Fruit fly (Drosophila melanogaster) whole organism, embryonic: ENCODE data around the gene gry.

Source experiments
- Ada2b ChIP-seq: fragments of 200-800 bp; sonication (Bioruptor generic); IDR thresholded peaks from 2 replicates; pipeline ENCODE4 v1.3.6; 2022; ENCODE audit warnings: missing biosample characterization, missing genetic modification characterization
- Antp ChIP-seq: fragments of 200-800 bp; sonication (Bioruptor generic); optimal IDR thresholded peaks from 3 replicates; lab custom pipeline; 2016; ENCODE audit warnings: missing biosample characterization, missing genetic modification characterization
- Asciz ChIP-seq: fragments of 200-800 bp; sonication (Bioruptor generic); optimal IDR thresholded peaks from 2 replicates; lab custom pipeline; 2017; ENCODE audit warnings: missing biosample characterization, mild to moderate bottlenecking, missing genetic modification characterization, missing genetic modification reagents
- BEAF-32 ChIP-seq: fragments of 200-800 bp; sonication (Bioruptor generic); optimal IDR thresholded peaks from 3 replicates; lab custom pipeline; 2017; ENCODE audit warnings: missing biosample characterization, missing genetic modification characterization, mild to moderate bottlenecking, moderate library complexity, missing genetic modification reagents
- CG1024 ChIP-seq: fragments of 200-800 bp; sonication (Bioruptor generic); IDR thresholded peaks from 2 replicates; pipeline ENCODE4 v1.3.6; 2022; ENCODE audit warnings: missing biosample characterization, missing genetic modification characterization
- CG10267 ChIP-seq: fragments of 200-800 bp; sonication (Bioruptor generic); optimal IDR thresholded peaks from 2 replicates; lab custom pipeline; 2018; ENCODE audit warnings: missing biosample characterization, mild to moderate bottlenecking, missing genetic modification characterization, moderate library complexity
- CG10565 ChIP-seq: fragments of 200-800 bp; sonication (Bioruptor generic); optimal IDR thresholded peaks from 3 replicates; lab custom pipeline; 2016; ENCODE audit warnings: missing biosample characterization, mild to moderate bottlenecking, missing genetic modification characterization
- CG13296 ChIP-seq: fragments of 200-800 bp; sonication (Bioruptor generic); optimal IDR thresholded peaks from 3 replicates; lab custom pipeline; 2018; ENCODE audit warnings: missing biosample characterization, mild to moderate bottlenecking, missing genetic modification characterization
- CG15011 ChIP-seq: fragments of 200-800 bp; sonication (Bioruptor generic); optimal IDR thresholded peaks from 3 replicates; lab custom pipeline; 2018; ENCODE audit warnings: missing biosample characterization, mild to moderate bottlenecking, missing genetic modification characterization
- CG15514 ChIP-seq: fragments of 200-800 bp; sonication (Bioruptor generic); optimal IDR thresholded peaks from 3 replicates; lab custom pipeline; 2017; ENCODE audit warnings: missing biosample characterization, missing genetic modification characterization, mild to moderate bottlenecking, moderate library complexity, missing genetic modification reagents
- CG18262 ChIP-seq: fragments of 200-800 bp; optimal IDR thresholded peaks from 3 replicates; lab custom pipeline; 2019; ENCODE audit warnings: missing biosample characterization, mild to moderate bottlenecking, missing genetic modification characterization, moderate library complexity
- CG3407 ChIP-seq: fragments of 200-800 bp; sonication (Bioruptor generic); optimal IDR thresholded peaks from 2 replicates; lab custom pipeline; 2018; ENCODE audit warnings: missing biosample characterization, mild to moderate bottlenecking, missing genetic modification characterization
- CG3847 ChIP-seq: fragments of 200-800 bp; sonication (Bioruptor generic); IDR thresholded peaks from 2 replicates; pipeline ENCODE4 v1.3.6; 2022; ENCODE audit warnings: missing biosample characterization, missing genetic modification characterization
- CG4282 ChIP-seq: fragments of 200-800 bp; sonication (Bioruptor generic); optimal IDR thresholded peaks from 2 replicates; lab custom pipeline; 2016; ENCODE audit warnings: missing biosample characterization, missing genetic modification characterization
- CG6683 ChIP-seq: fragments of 200-800 bp; sonication (Bioruptor generic); optimal IDR thresholded peaks from 2 replicates; lab custom pipeline; 2017; ENCODE audit warnings: missing biosample characterization, mild to moderate bottlenecking, missing genetic modification characterization, missing genetic modification reagents
- CG6813 ChIP-seq: fragments of 200-800 bp; sonication (Bioruptor generic); optimal IDR thresholded peaks from 2 replicates; lab custom pipeline; 2017; ENCODE audit warnings: missing biosample characterization, missing genetic modification characterization, mild to moderate bottlenecking, moderate library complexity, missing genetic modification reagents
- CG7372 ChIP-seq: fragments of 200-800 bp; sonication (Bioruptor generic); IDR thresholded peaks from 2 replicates; pipeline ENCODE4 v1.3.6; 2022; ENCODE audit warnings: missing biosample characterization, missing genetic modification characterization
- CG8388 ChIP-seq: fragments of 200-800 bp; sonication (Bioruptor generic); optimal IDR thresholded peaks from 2 replicates; lab custom pipeline; 2019; ENCODE audit warnings: missing biosample characterization, mild to moderate bottlenecking, missing genetic modification characterization, moderate library complexity
- CTCF ChIP-seq: fragments of 200-800 bp; sonication (Bioruptor generic); optimal IDR thresholded peaks from 2 replicates; lab custom pipeline; 2017; ENCODE audit warnings: missing biosample characterization, mild to moderate bottlenecking, missing genetic modification characterization, moderate library complexity
- Dp ChIP-seq: fragments of 200-800 bp; sonication (Bioruptor generic); optimal IDR thresholded peaks from 2 replicates; lab custom pipeline; 2018; ENCODE audit warnings: missing biosample characterization, mild to moderate bottlenecking, missing genetic modification characterization, moderate library complexity
- Ets65A ChIP-seq: fragments of 200-800 bp; sonication (Bioruptor generic); peaks from one replicate; lab custom pipeline; 2016; ENCODE audit warnings: missing biosample characterization, missing genetic modification characterization
- Ets97D ChIP-seq: fragments of 200-800 bp; sonication (Bioruptor generic); optimal IDR thresholded peaks from 3 replicates; lab custom pipeline; 2016; ENCODE audit warnings: missing biosample characterization, missing genetic modification characterization
- Hmr ChIP-seq: fragments of 200-800 bp; sonication (Bioruptor generic); optimal IDR thresholded peaks from 3 replicates; lab custom pipeline; 2017; ENCODE audit warnings: mild to moderate bottlenecking, missing biosample characterization, missing genetic modification reagents, missing genetic modification characterization
- Hsf ChIP-seq: fragments of 200-800 bp; sonication (Bioruptor generic); optimal IDR thresholded peaks from 3 replicates; lab custom pipeline; 2016; ENCODE audit warnings: missing biosample characterization, missing genetic modification characterization
- MBD-R2 ChIP-seq: fragments of 200-800 bp; sonication (Bioruptor generic); IDR thresholded peaks from 2 replicates; pipeline ENCODE4 v1.3.6; 2022; ENCODE audit warnings: missing biosample characterization, missing genetic modification characterization
- Max ChIP-seq: fragments of 200-800 bp; sonication (Bioruptor generic); optimal IDR thresholded peaks from 2 replicates; lab custom pipeline; 2016; ENCODE audit warnings: missing biosample characterization, mild to moderate bottlenecking, missing genetic modification characterization
- Myb ChIP-seq: fragments of 200-800 bp; sonication (Bioruptor generic); optimal IDR thresholded peaks from 2 replicates; lab custom pipeline; 2016; ENCODE audit warnings: missing biosample characterization, missing genetic modification characterization
- NC2β ChIP-seq: fragments of 200-800 bp; sonication (Bioruptor generic); optimal IDR thresholded peaks from 2 replicates; lab custom pipeline; 2016; ENCODE audit warnings: missing biosample characterization, missing genetic modification characterization
- Nf-YC ChIP-seq: fragments of 200-800 bp; optimal IDR thresholded peaks from 3 replicates; lab custom pipeline; 2019; ENCODE audit warnings: missing biosample characterization, mild to moderate bottlenecking, missing genetic modification characterization, moderate library complexity
- Pdp1 ChIP-seq, 2 experiments: fragments of 200-800 bp; sonication (Bioruptor generic); optimal IDR thresholded peaks; 3 replicates each; lab custom pipeline; 2016; ENCODE audit warnings: missing biosample characterization in 2 of 2, missing genetic modification characterization in 2 of 2, mild to moderate bottlenecking in 1 of 2, moderate library complexity in 1 of 2
- Vsx1 ChIP-seq: fragments of 200-800 bp; sonication (Bioruptor generic); optimal IDR thresholded peaks from 2 replicates; lab custom pipeline; 2017; ENCODE audit warnings: missing biosample characterization, mild to moderate bottlenecking, missing genetic modification characterization, missing genetic modification reagents
- al ChIP-seq: fragments of 200-800 bp; sonication (Bioruptor generic); IDR thresholded peaks from 2 replicates; pipeline ENCODE4 v1.3.6; 2022; ENCODE audit warnings: missing biosample characterization, missing genetic modification characterization
- az2 ChIP-seq: fragments of 200-800 bp; sonication (Bioruptor generic); optimal IDR thresholded peaks from 3 replicates; lab custom pipeline; 2016; ENCODE audit warnings: missing biosample characterization, missing genetic modification characterization
- chn ChIP-seq: fragments of 200-800 bp; sonication (Bioruptor generic); optimal IDR thresholded peaks from 2 replicates; lab custom pipeline; 2016; ENCODE audit warnings: missing biosample characterization, missing genetic modification characterization
- croc ChIP-seq: fragments of 200-800 bp; sonication (Bioruptor generic); conservative IDR thresholded peaks from 3 replicates; pipeline ENCODE4 v1.3.6; 2022; ENCODE audit warnings: missing biosample characterization, missing genetic modification characterization
- cwo ChIP-seq: fragments of 200-800 bp; sonication (Bioruptor generic); optimal IDR thresholded peaks from 3 replicates; lab custom pipeline; 2017; ENCODE audit warnings: missing biosample characterization, missing genetic modification characterization, mild to moderate bottlenecking, moderate library complexity, missing genetic modification reagents
- dmrt11E ChIP-seq: fragments of 200-800 bp; sonication (Bioruptor generic); optimal IDR thresholded peaks from 3 replicates; lab custom pipeline; 2018; ENCODE audit warnings: missing biosample characterization, mild to moderate bottlenecking, missing genetic modification characterization, moderate library complexity
- gro ChIP-seq: fragments of 200-800 bp; sonication (Bioruptor generic); optimal IDR thresholded peaks from 2 replicates; lab custom pipeline; 2016; ENCODE audit warnings: missing biosample characterization, missing genetic modification characterization
- gt ChIP-seq: fragments of 200-800 bp; sonication (Bioruptor generic); IDR thresholded peaks from 2 replicates; pipeline ENCODE4 v1.3.6; 2022; ENCODE audit warnings: missing biosample characterization, missing genetic modification characterization
- h ChIP-seq: fragments of >200 bp; optimal IDR thresholded peaks from 2 replicates; lab custom pipeline; 2017
- ind ChIP-seq: fragments of 200-800 bp; sonication (Bioruptor generic); optimal IDR thresholded peaks from 3 replicates; lab custom pipeline; 2016; ENCODE audit warnings: missing biosample characterization, missing genetic modification characterization
- luna ChIP-seq: fragments of 200-800 bp; sonication (Bioruptor generic); optimal IDR thresholded peaks from 2 replicates; lab custom pipeline; 2016; ENCODE audit warnings: missing biosample characterization, missing genetic modification characterization
- mld ChIP-seq: fragments of 200-800 bp; sonication (Bioruptor generic); IDR thresholded peaks from 3 replicates; pipeline ENCODE4 v1.3.6; 2022; ENCODE audit warnings: missing biosample characterization, missing genetic modification characterization; ENCODE audit not compliant: partially characterized antibody
- oc ChIP-seq: fragments of 200-800 bp; sonication (Bioruptor generic); optimal IDR thresholded peaks from 2 replicates; lab custom pipeline; 2018; ENCODE audit warnings: missing biosample characterization, mild to moderate bottlenecking, missing genetic modification characterization, moderate library complexity
- pfk ChIP-seq: fragments of 200-800 bp; sonication (Bioruptor generic); optimal IDR thresholded peaks from 2 replicates; lab custom pipeline; 2018; ENCODE audit warnings: missing biosample characterization, mild to moderate bottlenecking, missing genetic modification characterization, moderate library complexity
- prd ChIP-seq, 3 experiments: fragments of >200 bp in 2 of 3; fragments of 200-800 bp in 1 of 3; sonication (Bioruptor generic) in 1 of 3; optimal IDR thresholded peaks in 2 of 3; IDR thresholded peaks in 1 of 3; 2 replicates in 2 of 3; 3 replicates in 1 of 3; pipeline versions ENCODE4 v1.3.6 to Lab custom; 2017 to 2022; ENCODE audit warnings: missing biosample characterization in 1 of 3, missing genetic modification characterization in 1 of 3
- psq ChIP-seq: fragments of 200-800 bp; sonication (Bioruptor generic); optimal IDR thresholded peaks from 2 replicates; lab custom pipeline; 2017; ENCODE audit warnings: missing biosample characterization, missing genetic modification characterization
- pzg ChIP-seq: fragments of 200-800 bp; sonication (Bioruptor generic); optimal IDR thresholded peaks from 3 replicates; lab custom pipeline; 2018; ENCODE audit warnings: missing biosample characterization, mild to moderate bottlenecking, missing genetic modification characterization, moderate library complexity
- tin ChIP-seq: fragments of 200-800 bp; sonication (Bioruptor generic); optimal IDR thresholded peaks from 3 replicates; lab custom pipeline; 2016; ENCODE audit warnings: missing biosample characterization, missing genetic modification characterization
- toy ChIP-seq: fragments of 200-800 bp; sonication (Bioruptor generic); IDR thresholded peaks from 2 replicates; pipeline ENCODE4 v1.3.6; 2022; ENCODE audit warnings: missing biosample characterization, missing genetic modification characterization
- trem ChIP-seq: fragments of 200-800 bp; optimal IDR thresholded peaks from 3 replicates; lab custom pipeline; 2019; ENCODE audit warnings: missing biosample characterization, mild to moderate bottlenecking, missing genetic modification characterization, moderate library complexity

gry gene

DNA sequence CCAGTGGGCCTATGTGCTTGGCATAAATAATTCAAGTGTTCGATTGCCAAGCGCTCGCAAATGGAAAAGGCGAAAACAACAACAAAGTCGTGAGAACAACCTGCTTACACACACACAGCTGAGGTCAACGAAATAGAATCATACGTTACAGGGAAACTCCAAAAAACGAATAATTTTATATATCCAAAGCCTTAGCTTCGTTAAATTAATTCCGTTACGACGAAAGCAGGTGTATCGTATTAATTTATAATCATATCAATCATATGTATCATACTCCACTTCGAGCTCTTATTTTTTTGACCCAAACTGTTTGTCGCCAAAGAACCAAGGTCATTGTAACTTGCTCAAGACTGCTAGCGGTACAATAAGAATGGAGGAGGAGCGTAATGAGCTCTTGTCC is 19.4 kb upstream of the gry start (continued):
- peak in 1 of 2 experiments; percentile 89 for TF ChIP-seq Pdp1 (GFP tag; optimal IDR thresholded peaks at IDR 0.05; lab: Kevin White, UChicago)
- TF ChIP-seq Dp (GFP tag; lab: Kevin White, UChicago): no peak
- TF ChIP-seq trem (tag; lab: Kevin White, UChicago): peak; percentile 87
- TF ChIP-seq cwo (GFP tag; lab: Kevin White, UChicago): peak; percentile 85
- peak; percentile 94 for TF ChIP-seq gro
- no peak for TF ChIP-seq oc (tag; lab: Kevin White, UChicago)
- peak; percentile 52 for TF ChIP-seq NC2β (GFP tag; lab: Kevin White, UChicago)
- TF ChIP-seq h (lab: Kevin White, UChicago): no peak
- peak; percentile 83 for TF ChIP-seq croc (GFP tag; lab: Robert Waterston, UW)
- TF ChIP-seq CG10565 (GFP tag; lab: Kevin White, UChicago): peak; percentile 70
- no peak for TF ChIP-seq Nf-YC (tag; lab: Kevin White, UChicago)
- TF ChIP-seq Ada2b (GFP tag; lab: Robert Waterston, UW): peak; percentile 94
- peak; percentile 82 for TF ChIP-seq Hsf (GFP tag; lab: Kevin White, UChicago)
- peak; percentile 82 for TF ChIP-seq CG15514 (GFP tag; lab: Kevin White, UChicago)
- TF ChIP-seq ind (GFP tag; lab: Kevin White, UChicago): peak; percentile 85
- TF ChIP-seq gt (GFP tag; lab: Robert Waterston, UW): 0 out of 2 replicates have a peak, but pooled peaks have one; percentile 38
- TF ChIP-seq MBD-R2 (GFP tag; lab: Robert Waterston, UW): peak; percentile 76
- peak; percentile 89 for TF ChIP-seq Hmr (GFP tag; lab: Kevin White, UChicago)
- peak; percentile 79 for TF ChIP-seq CG6813 (GFP tag; lab: Kevin White, UChicago)
- peak; percentile 41 for TF ChIP-seq luna (GFP tag; lab: Kevin White, UChicago)
- peak; percentile 66 for TF ChIP-seq CG3407 (GFP tag; lab: Kevin White, UChicago)
- peak; percentile 91 for TF ChIP-seq CG13296 (GFP tag; lab: Kevin White, UChicago)
- peak; percentile 85 for TF ChIP-seq dmrt11E (tag; lab: Kevin White, UChicago)
- TF ChIP-seq CG8388 (GFP tag; lab: Kevin White, UChicago): peak; percentile 84
- TF ChIP-seq mld (GFP tag; lab: Robert Waterston, UW): no peak
- no peak for TF ChIP-seq BEAF-32 (GFP tag; lab: Kevin White, UChicago)
- TF ChIP-seq tin: peak; percentile 86
- peak; percentile 79 for TF ChIP-seq chn (GFP tag; lab: Kevin White, UChicago)
- TF ChIP-seq CG10267 (tag; lab: Kevin White, UChicago): peak; percentile 83
- no peak for TF ChIP-seq prd (optimal IDR thresholded peaks at IDR 0.05; lab: Kevin White, UChicago)
- peak; percentile 94 for TF ChIP-seq prd (GFP tag; IDR thresholded peaks at IDR 0.05; lab: Robert Waterston, UW)
- TF ChIP-seq CG18262 (tag; lab: Kevin White, UChicago): peak; percentile 89
- peak; percentile 46 for TF ChIP-seq Ets97D
- peak; percentile 1 for TF ChIP-seq pzg (GFP tag; lab: Kevin White, UChicago)
- no peak for TF ChIP-seq Vsx1 (GFP tag; lab: Kevin White, UChicago)
- TF ChIP-seq Asciz (GFP tag; lab: Kevin White, UChicago): no peak
- TF ChIP-seq az2 (GFP tag; lab: Kevin White, UChicago): peak; percentile 83
- TF ChIP-seq CG1024 (GFP tag; lab: Robert Waterston, UW): peak; percentile 56; the same call in 1 of the 2 replicates
- TF ChIP-seq CTCF: no peak
- peak; percentile 81 for TF ChIP-seq CG7372 (GFP tag; lab: Robert Waterston, UW)
- TF ChIP-seq CG4282: no peak
- TF ChIP-seq Antp: peak; percentile 81
- TF ChIP-seq CG15011 (GFP tag; lab: Kevin White, UChicago): peak; percentile 81
- TF ChIP-seq psq (GFP tag; lab: Kevin White, UChicago): peak; percentile 43
- TF ChIP-seq toy (GFP tag; lab: Robert Waterston, UW): peak; percentile 67; the same call in 1 of the 2 replicates
- TF ChIP-seq Ets65A (GFP tag; lab: Kevin White, UChicago): peak; percentile 86
- TF ChIP-seq al (GFP tag; lab: Robert Waterston, UW): peak; percentile 76
- TF ChIP-seq Max (GFP tag; lab: Kevin White, UChicago): peak; percentile 85
- peak; percentile 79 for TF ChIP-seq CG6683
- TF ChIP-seq pfk (GFP tag; lab: Kevin White, UChicago): no peak
- TF ChIP-seq Myb (GFP tag; lab: Kevin White, UChicago): peak; percentile 48
- TF ChIP-seq CG3847: peak; percentile 70
